Worm (Caenorhabditis elegans): ENCODE data around the gene ivns-1.

ivns-1 gene

ce11 chrX:12645846-12646245, 11.7 kb upstream of the ivns-1 start:
- TF ChIP-seq F49E8.2 (tag; optimal IDR thresholded peaks at IDR 0.05; ENCODE audit: insufficient read depth) (no peak), pbrm-1 (GFP tag; IDR thresholded peaks at IDR 0.05) (no peak), D2030.7 (GFP tag; IDR thresholded peaks at IDR 0.05) (no peak)

- TF ChIP-seq D2030.7 (GFP tag; IDR thresholded peaks at IDR 0.05) (no peak), mxl-1 (tag; optimal IDR thresholded peaks at IDR 0.05) (no peak), snpc-1.1 (tag; optimal IDR thresholded peaks at IDR 0.05; ENCODE audit: insufficient read depth) (no peak), madf-8 (GFP tag; conservative IDR thresholded peaks at IDR 0.05) (no peak), let-607 (tag; optimal IDR thresholded peaks at IDR 0.05) (no peak), ceh-40 (GFP tag; IDR thresholded peaks at IDR 0.05) (no peak), ama-1 (optimal IDR thresholded peaks at IDR 0.05) (no peak), ama-1 (GFP tag; optimal IDR thresholded peaks at IDR 0.05) (no peak), snpc-4 (GFP tag; optimal IDR thresholded peaks at IDR 0.05) (no peak), snpc-4 (tag; optimal IDR thresholded peaks at IDR 0.05) (no peak), snpc-3.4 (tag; optimal IDR thresholded peaks at IDR 0.05) (no peak), K12H6.12 (tag; optimal IDR thresholded peaks at IDR 0.05) (no peak), nfya-1 (tag; optimal IDR thresholded peaks at IDR 0.05; ENCODE audit: borderline replicate concordance, insufficient read depth) (no peak), pha-4 (tag; optimal IDR thresholded peaks at IDR 0.05) (no peak), ccch-3 (GFP tag; optimal IDR thresholded peaks at IDR 0.05) (no peak), tbx-9 (tag; optimal IDR thresholded peaks at IDR 0.05; ENCODE audit: borderline replicate concordance) (no peak), rpc-1 (optimal IDR thresholded peaks at IDR 0.05) (no peak), rpc-1 (tag; optimal IDR thresholded peaks at IDR 0.05) (no peak), let-526 (GFP tag; IDR thresholded peaks at IDR 0.05) (no peak), egl-44 (GFP tag; IDR thresholded peaks at IDR 0.05) (no peak)
Measured at ce11 chrX:12642952-12643351, 8.8 kb upstream of the ivns-1 start.

- TF ChIP-seq ceh-91 (GFP tag; IDR thresholded peaks at IDR 0.05) (no peak), lin-54 (GFP tag; optimal IDR thresholded peaks at IDR 0.05) (no peak), let-526 (GFP tag; IDR thresholded peaks at IDR 0.05) (no peak), lin-35 (GFP tag; optimal IDR thresholded peaks at IDR 0.05) (no peak), dpff-1 (tag; optimal IDR thresholded peaks at IDR 0.05) (no peak), fkh-3 (tag; optimal IDR thresholded peaks at IDR 0.05) (no peak), atf-7 (tag; optimal IDR thresholded peaks at IDR 0.05) (no peak)
Measured at ce11 chrX:12640961-12641360, 6.8 kb upstream of the ivns-1 start.

- TF ChIP-seq unc-62 (GFP tag; optimal IDR thresholded peaks at IDR 0.05), result no peak
- TF ChIP-seq ztf-22 (GFP tag; optimal IDR thresholded peaks at IDR 0.05), result no peak
- no peak for TF ChIP-seq ceh-40 (GFP tag; IDR thresholded peaks at IDR 0.05)
- no peak for TF ChIP-seq ccch-3 (GFP tag; optimal IDR thresholded peaks at IDR 0.05)
- TF ChIP-seq nfya-1 (tag; optimal IDR thresholded peaks at IDR 0.05; ENCODE audit: borderline replicate concordance, insufficient read depth), result no peak
- TF ChIP-seq Y53G8AR.9 (GFP tag; conservative IDR thresholded peaks at IDR 0.05), result no peak
- TF ChIP-seq ceh-58 (GFP tag; IDR thresholded peaks at IDR 0.05), result no peak
- TF ChIP-seq somi-1 (GFP tag; optimal IDR thresholded peaks at IDR 0.05), result no peak
- TF ChIP-seq T26A5.8 (tag; optimal IDR thresholded peaks at IDR 0.05), result no peak
- no peak for TF ChIP-seq bed-1 (GFP tag; IDR thresholded peaks at IDR 0.05)
- TF ChIP-seq nhr-120 (GFP tag; IDR thresholded peaks at IDR 0.05), result no peak
- TF ChIP-seq lir-1 (GFP tag; conservative IDR thresholded peaks at IDR 0.05), result no peak
- TF ChIP-seq ama-1 (optimal IDR thresholded peaks at IDR 0.05), result no peak
- no peak for TF ChIP-seq ama-1 (GFP tag; optimal IDR thresholded peaks at IDR 0.05)
- no peak for TF ChIP-seq mel-28 (tag; optimal IDR thresholded peaks at IDR 0.05; ENCODE audit: borderline replicate concordance)
- no peak for TF ChIP-seq egl-44 (GFP tag; IDR thresholded peaks at IDR 0.05)
- no peak for TF ChIP-seq ztf-3 (GFP tag; optimal IDR thresholded peaks at IDR 0.05)
- no peak for TF ChIP-seq let-607 (tag; optimal IDR thresholded peaks at IDR 0.05)
- no peak for TF ChIP-seq F55B11.4 (tag; optimal IDR thresholded peaks at IDR 0.05; ENCODE audit: borderline replicate concordance, insufficient read depth)
- TF ChIP-seq ztf-6 (GFP tag; IDR thresholded peaks at IDR 0.05), result no peak
Measured at ce11 chrX:12640459-12640858, 6.3 kb upstream of the ivns-1 start, which contains the start of gene R09A8.5. Gene R09A8.5, minus strand, starts transcription at chrX:12640559.
